Worm (Caenorhabditis elegans): ENCODE data around the gene T04G9.6.

T04G9.6 gene

ce11 chrX:784853-785252 is at the start of gene T04G9.6:
T04G9.6 (minus strand) TSS chrX:784953.
- TF ChIP-seq tbx-2 (tag; optimal IDR thresholded peaks at IDR 0.05) (no peak), egl-5 (tag; optimal IDR thresholded peaks at IDR 0.05) (no peak), daf-12 (tag; optimal IDR thresholded peaks at IDR 0.05) (no peak), nhr-77 (tag; optimal IDR thresholded peaks at IDR 0.05) (no peak), nhr-28 (tag; optimal IDR thresholded peaks at IDR 0.05) (no peak)

DNA sequence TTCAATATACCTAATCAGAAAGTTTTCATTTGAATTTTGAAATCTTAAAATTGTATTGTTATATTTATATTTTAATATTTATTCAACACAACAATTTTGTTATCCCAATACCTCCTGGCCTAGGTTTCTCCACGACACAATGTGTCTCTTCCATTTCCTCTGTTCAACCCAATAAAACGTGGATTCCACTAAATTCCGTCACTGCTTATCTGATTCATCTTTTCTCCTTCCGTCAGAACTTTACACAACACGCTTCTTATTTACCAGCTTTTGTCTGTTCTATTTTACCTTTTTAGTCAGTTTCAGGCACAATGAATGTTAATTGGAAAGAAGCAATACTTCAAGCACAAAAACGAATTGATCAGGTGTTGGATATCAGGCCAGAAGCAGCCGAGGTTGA is 49.7 kb upstream of the T04G9.6 start, which contains the start of gene F39H12.1:
Gene F39H12.1, plus strand, starts transcription at position 301 of the 400 bp plus-strand sequence.
- TF ChIP-seq ceh-9 (tag; optimal IDR thresholded peaks at IDR 0.05): no peak
- no peak for TF ChIP-seq pqm-1 (tag; optimal IDR thresholded peaks at IDR 0.05)
- no peak for TF ChIP-seq unc-62 (GFP tag; optimal IDR thresholded peaks at IDR 0.05)
- no peak for TF ChIP-seq nhr-43 (tag; optimal IDR thresholded peaks at IDR 0.05; ENCODE audit: poor library complexity, severe bottlenecking)
- TF ChIP-seq skn-1 (tag; optimal IDR thresholded peaks at IDR 0.05): no peak

DNA sequence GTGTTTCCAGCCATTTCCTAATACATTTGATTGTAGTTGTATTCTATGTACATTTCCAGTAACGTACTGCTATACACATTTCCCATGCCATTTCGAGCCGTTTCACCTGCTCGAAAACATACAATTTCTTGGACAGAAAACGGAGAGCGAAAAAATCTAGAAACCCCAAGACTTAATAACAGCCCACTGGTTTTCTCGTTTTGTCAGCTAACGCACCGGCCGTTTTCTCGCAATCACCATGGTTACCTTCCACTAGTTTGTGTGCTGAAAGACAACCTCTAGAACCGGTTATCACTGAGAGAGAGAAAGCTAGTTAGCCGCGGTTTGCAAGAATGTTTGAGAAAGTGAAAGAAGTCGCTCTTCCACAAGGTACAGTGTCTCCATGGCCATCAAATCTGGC is 45.4 kb upstream of the T04G9.6 start:
- no peak for TF ChIP-seq lin-15B (tag; optimal IDR thresholded peaks at IDR 0.05)
- no peak for TF ChIP-seq nhr-67 (tag; optimal IDR thresholded peaks at IDR 0.05)
- TF ChIP-seq nhr-11 (tag; optimal IDR thresholded peaks at IDR 0.05): no peak
- TF ChIP-seq daf-12 (tag; optimal IDR thresholded peaks at IDR 0.05): no peak
- TF ChIP-seq ZK546.5 (tag; optimal IDR thresholded peaks at IDR 0.05): no peak
- TF ChIP-seq ceh-16 (tag; optimal IDR thresholded peaks at IDR 0.05): no peak
- no peak for TF ChIP-seq nhr-12 (tag; optimal IDR thresholded peaks at IDR 0.05)
- no peak for TF ChIP-seq aly-2 (tag; optimal IDR thresholded peaks at IDR 0.05)
- TF ChIP-seq fkh-2 (tag; optimal IDR thresholded peaks at IDR 0.05): no peak
- TF ChIP-seq snpc-4 (tag; optimal IDR thresholded peaks at IDR 0.05): no peak
- no peak for TF ChIP-seq unc-62 (GFP tag; optimal IDR thresholded peaks at IDR 0.05)
- TF ChIP-seq fkh-10 (GFP tag; optimal IDR thresholded peaks at IDR 0.05): no peak
- TF ChIP-seq ztf-11 (tag; optimal IDR thresholded peaks at IDR 0.05): no peak

DNA sequence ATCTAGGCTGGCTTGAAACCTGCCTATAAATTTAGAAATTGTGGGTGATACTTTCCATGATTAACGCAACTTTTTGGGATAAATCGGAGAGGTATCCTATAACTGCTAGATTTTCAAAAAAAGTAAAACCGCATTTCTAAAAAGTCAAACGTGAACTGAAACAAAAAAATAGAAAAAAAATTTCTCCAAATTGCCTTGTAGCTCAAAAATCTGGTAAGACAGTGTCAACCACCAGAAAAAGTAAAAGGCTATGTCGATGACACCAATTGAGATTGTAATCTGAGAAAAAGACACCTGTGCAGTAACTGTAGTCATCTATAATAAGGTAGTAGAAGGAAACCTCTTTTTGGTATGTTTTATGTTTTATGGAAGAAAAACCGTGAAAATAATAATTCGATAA is 43.9 kb upstream of the T04G9.6 start, which contains the start of gene wdr-54:
Gene wdr-54, plus strand, starts transcription at position 301 of the 400 bp plus-strand sequence.
- TF ChIP-seq fkh-2 (tag; optimal IDR thresholded peaks at IDR 0.05): no peak
- no peak for TF ChIP-seq egl-27 (tag; optimal IDR thresholded peaks at IDR 0.05)
- no peak for TF ChIP-seq elt-2 (tag; optimal IDR thresholded peaks at IDR 0.05)
- TF ChIP-seq nhr-12 (tag; optimal IDR thresholded peaks at IDR 0.05): no peak
- no peak for TF ChIP-seq lin-39 (tag; optimal IDR thresholded peaks at IDR 0.05)
- TF ChIP-seq tbx-2 (tag; optimal IDR thresholded peaks at IDR 0.05): no peak
- TF ChIP-seq sea-2 (GFP tag; optimal IDR thresholded peaks at IDR 0.05): no peak
- no peak for TF ChIP-seq lsy-12 (tag; optimal IDR thresholded peaks at IDR 0.05)
- no peak for TF ChIP-seq egl-5 (tag; optimal IDR thresholded peaks at IDR 0.05)

DNA sequence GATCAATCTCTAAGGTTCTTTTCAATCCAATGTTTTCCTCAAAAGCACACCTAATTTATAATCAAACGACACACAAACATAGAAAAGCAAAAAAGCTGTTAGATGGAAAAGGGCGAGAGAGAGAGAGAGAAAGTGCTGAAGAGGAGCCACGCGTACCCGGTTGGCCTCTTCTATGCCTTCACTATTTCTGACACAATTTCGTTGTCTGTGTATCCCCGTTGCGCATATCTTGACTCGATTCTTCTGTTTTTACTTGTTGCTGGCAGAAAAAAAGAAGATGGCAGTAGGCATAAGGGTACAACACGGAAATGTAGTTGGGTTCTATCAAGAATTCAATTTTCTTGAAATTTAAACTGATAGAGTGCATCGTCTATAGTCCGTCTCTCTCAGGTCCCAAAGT is 42.7 kb upstream of the T04G9.6 start:
- TF ChIP-seq mml-1 (tag; optimal IDR thresholded peaks at IDR 0.05) (no peak), pha-4 (tag; optimal IDR thresholded peaks at IDR 0.05) (peak; percentile 79), unc-62 (GFP tag; optimal IDR thresholded peaks at IDR 0.05) (no peak), fos-1 (tag; optimal IDR thresholded peaks at IDR 0.05) (no peak), elt-2 (tag; optimal IDR thresholded peaks at IDR 0.05) (peak; percentile 10), mdl-1 (tag; optimal IDR thresholded peaks at IDR 0.05) (no peak), elt-1 (tag; optimal IDR thresholded peaks at IDR 0.05) (peak; percentile 14), lsy-12 (tag; optimal IDR thresholded peaks at IDR 0.05) (peak; percentile 1), egl-5 (tag; optimal IDR thresholded peaks at IDR 0.05) (peak; percentile 60), egl-27 (tag; optimal IDR thresholded peaks at IDR 0.05) (no peak), aly-2 (tag; optimal IDR thresholded peaks at IDR 0.05) (no peak), ceh-82 (tag; optimal IDR thresholded peaks at IDR 0.05) (no peak), nhr-43 (tag; optimal IDR thresholded peaks at IDR 0.05; ENCODE audit: poor library complexity, severe bottlenecking) (peak; percentile 7), nhr-23 (tag; optimal IDR thresholded peaks at IDR 0.05) (peak; percentile 44), pqm-1 (tag; optimal IDR thresholded peaks at IDR 0.05) (no peak), snpc-4 (tag; optimal IDR thresholded peaks at IDR 0.05) (peak; percentile 20), nhr-11 (tag; optimal IDR thresholded peaks at IDR 0.05) (peak; percentile 55), nhr-77 (tag; optimal IDR thresholded peaks at IDR 0.05) (no peak), fkh-10 (GFP tag; optimal IDR thresholded peaks at IDR 0.05) (peak; percentile 86), nhr-12 (tag; optimal IDR thresholded peaks at IDR 0.05) (no peak), lin-15B (tag; optimal IDR thresholded peaks at IDR 0.05) (peak; percentile 43), hmg-11 (tag; optimal IDR thresholded peaks at IDR 0.05) (peak; percentile 92), tbx-2 (tag; optimal IDR thresholded peaks at IDR 0.05) (no peak), R02D3.7 (tag; optimal IDR thresholded peaks at IDR 0.05) (no peak), daf-12 (tag; optimal IDR thresholded peaks at IDR 0.05) (peak; percentile 6), nhr-67 (tag; optimal IDR thresholded peaks at IDR 0.05) (no peak), nhr-237 (tag; optimal IDR thresholded peaks at IDR 0.05) (no peak), lin-39 (tag; optimal IDR thresholded peaks at IDR 0.05) (peak; percentile 77), nhr-25 (tag; optimal IDR thresholded peaks at IDR 0.05) (peak; percentile 18), nfya-1 (tag; optimal IDR thresholded peaks at IDR 0.05; ENCODE audit: insufficient read depth) (peak; percentile 76), ceh-28 (tag; optimal IDR thresholded peaks at IDR 0.05) (peak; percentile 32), jun-1 (tag; optimal IDR thresholded peaks at IDR 0.05) (peak; percentile 46), ztf-4 (tag; optimal IDR thresholded peaks at IDR 0.05) (no peak)

All from whole organism, L3 larva.